Fruit fly (Drosophila melanogaster): ENCODE results near the gene Rab3-GAP.
A peak's percentile ranks its signal among the peaks of the same experiment; 100 is the strongest.

The Rab3-GAP gene

dm6 chr2L:12081118-12081665 is 18.2 kb upstream of the Rab3-GAP start:
- TF ChIP-seq CG10669 (GFP tag; optimal IDR thresholded peaks at IDR 0.05) (no peak), OdsH (GFP tag; optimal IDR thresholded peaks at IDR 0.05) (no peak), salr (GFP tag; optimal IDR thresholded peaks at IDR 0.05) (no peak), Ets21C (GFP tag; optimal IDR thresholded peaks at IDR 0.05) (no peak), CG11762 (GFP tag; optimal IDR thresholded peaks at IDR 0.05; ENCODE audit: insufficient read depth) (no peak), pdm3 (GFP tag; optimal IDR thresholded peaks at IDR 0.05) (no peak), CG15336 (GFP tag; IDR thresholded peaks at IDR 0.05) (no peak), CG8632 (GFP tag; optimal IDR thresholded peaks at IDR 0.05) (no peak), net (GFP tag; optimal IDR thresholded peaks at IDR 0.05) (no peak), dac (GFP tag; optimal IDR thresholded peaks at IDR 0.05) (no peak), Gug (GFP tag; IDR thresholded peaks at IDR 0.05) (no peak), Sox15 (GFP tag; optimal IDR thresholded peaks at IDR 0.05) (no peak), cyc (GFP tag; optimal IDR thresholded peaks at IDR 0.05) (no peak), achi (GFP tag; optimal IDR thresholded peaks at IDR 0.05) (no peak), topi (GFP tag; optimal IDR thresholded peaks at IDR 0.05) (no peak), CG1621 (tag; optimal IDR thresholded peaks at IDR 0.05) (no peak), CG6792 (GFP tag; optimal IDR thresholded peaks at IDR 0.05) (no peak), CG6276 (GFP tag; optimal IDR thresholded peaks at IDR 0.05) (no peak), CG7368 (GFP tag; optimal IDR thresholded peaks at IDR 0.05) (no peak)

- TF ChIP-seq topi (GFP tag; optimal IDR thresholded peaks at IDR 0.05) (no peak), net (GFP tag; optimal IDR thresholded peaks at IDR 0.05) (no peak), Eip93F (GFP tag; optimal IDR thresholded peaks at IDR 0.05) (no peak), CG32006 (GFP tag; optimal IDR thresholded peaks at IDR 0.05) (no peak), CG16779 (tag; optimal IDR thresholded peaks at IDR 0.05) (no peak), CG11294 (GFP tag; IDR thresholded peaks at IDR 0.05) (no peak), CG4318 (GFP tag; optimal IDR thresholded peaks at IDR 0.05) (no peak), CG9139 (GFP tag; optimal IDR thresholded peaks at IDR 0.05) (no peak), CG11902 (GFP tag; optimal IDR thresholded peaks at IDR 0.05) (no peak), Hr39 (GFP tag; optimal IDR thresholded peaks at IDR 0.05) (no peak), svp (GFP tag) (no peak), OdsH (GFP tag; optimal IDR thresholded peaks at IDR 0.05) (no peak), CG34406 (GFP tag; optimal IDR thresholded peaks at IDR 0.05) (no peak), Gug (GFP tag; IDR thresholded peaks at IDR 0.05) (no peak)
Observed at dm6 chr2L:12079827-12080381, 16.9 kb upstream of the Rab3-GAP start.

- no peak for TF ChIP-seq CG6854 (GFP tag; optimal IDR thresholded peaks at IDR 0.05)
- TF ChIP-seq svp (GFP tag): peak; percentile 61
Observed at dm6 chr2L:12078695-12079094, 15.7 kb upstream of the Rab3-GAP start.

- TF ChIP-seq CG16779 (tag; optimal IDR thresholded peaks at IDR 0.05): no peak
- peak; percentile 1 to 30 for TF ChIP-seq ss (GFP tag; optimal IDR thresholded peaks at IDR 0.05)
Observed at dm6 chr2L:12078123-12078658, 15.2 kb upstream of the Rab3-GAP start.

- TF ChIP-seq Gug (GFP tag; IDR thresholded peaks at IDR 0.05) (no peak), CG6808 (GFP tag; optimal IDR thresholded peaks at IDR 0.05) (peak; percentile 23), CG10631 (GFP tag; optimal IDR thresholded peaks at IDR 0.05) (no peak), esn (GFP tag; optimal IDR thresholded peaks at IDR 0.05) (peak; percentile 26), CG31627 (GFP tag; optimal IDR thresholded peaks at IDR 0.05) (peak; percentile 16), CG8119 (GFP tag; IDR thresholded peaks at IDR 0.05) (0 out of 3 replicates have a peak, but pooled peaks have one; percentile 37), Met (GFP tag; optimal IDR thresholded peaks at IDR 0.05) (peak; percentile 17), ss (GFP tag; optimal IDR thresholded peaks at IDR 0.05) (peak; percentile 21 to 39), Smox (GFP tag; optimal IDR thresholded peaks at IDR 0.05) (peak; percentile 15), Eip78C (GFP tag) (peak; percentile 75), achi (GFP tag; optimal IDR thresholded peaks at IDR 0.05) (peak; percentile 15), topi (GFP tag; optimal IDR thresholded peaks at IDR 0.05) (peak; percentile 0), CG9139 (GFP tag; optimal IDR thresholded peaks at IDR 0.05) (peak; percentile 20), CG6792 (GFP tag; optimal IDR thresholded peaks at IDR 0.05) (peak; percentile 10), CG32006 (GFP tag; optimal IDR thresholded peaks at IDR 0.05) (peak; percentile 37), CG8319 (GFP tag; optimal IDR thresholded peaks at IDR 0.05) (no peak), Hr39 (GFP tag; optimal IDR thresholded peaks at IDR 0.05) (peak; percentile 22), OdsH (GFP tag; optimal IDR thresholded peaks at IDR 0.05) (peak; percentile 36), Eip75B (GFP tag; optimal IDR thresholded peaks at IDR 0.05) (peak; percentile 34), CG11902 (GFP tag; optimal IDR thresholded peaks at IDR 0.05) (no peak), CG34406 (GFP tag; optimal IDR thresholded peaks at IDR 0.05) (peak; percentile 4), net (GFP tag; optimal IDR thresholded peaks at IDR 0.05) (peak; percentile 10), CG8632 (GFP tag; optimal IDR thresholded peaks at IDR 0.05) (peak; percentile 20), CG3919 (GFP tag; optimal IDR thresholded peaks at IDR 0.05) (peak; percentile 2)
Observed at dm6 chr2L:12075850-12076249, 12.9 kb upstream of the Rab3-GAP start, which contains the start of gene CG14947. CG14947 (plus strand) TSS chr2L:12076100.

Data from whole organism, prepupa.